Fruit fly (Drosophila melanogaster) whole organism, embryonic: Measurements from ENCODE around the gene GluRIIE.

Source experiments
- B-H2 ChIP-seq: fragments of 200-800 bp; sonication (Bioruptor generic); optimal IDR thresholded peaks from 2 replicates; lab custom pipeline; 2018; ENCODE audit warnings: missing biosample characterization, mild to moderate bottlenecking, missing genetic modification characterization
- Bteb2 ChIP-seq: fragments of 200-800 bp; sonication (Bioruptor generic); optimal IDR thresholded peaks from 2 replicates; lab custom pipeline; 2016; ENCODE audit warnings: missing biosample characterization, missing genetic modification characterization
- CG10209 ChIP-seq: fragments of 200-800 bp; sonication (Bioruptor generic); optimal IDR thresholded peaks from 3 replicates; lab custom pipeline; 2017; ENCODE audit warnings: missing biosample characterization, mild to moderate bottlenecking, missing genetic modification characterization, missing genetic modification reagents
- CG11085 ChIP-seq: fragments of 200-800 bp; sonication (Bioruptor generic); IDR thresholded peaks from 2 replicates; pipeline ENCODE4 v1.3.6; 2022; ENCODE audit warnings: missing biosample characterization, missing genetic modification characterization
- CG14441 ChIP-seq: fragments of 200-800 bp; sonication (Bioruptor generic); IDR thresholded peaks from 2 replicates; pipeline ENCODE4 v1.3.6; 2022; ENCODE audit warnings: missing biosample characterization, missing genetic modification characterization
- CG15073 ChIP-seq: fragments of 200-800 bp; sonication (Bioruptor generic); optimal IDR thresholded peaks from 2 replicates; lab custom pipeline; 2016; ENCODE audit warnings: missing biosample characterization, missing genetic modification characterization
- CG15269 ChIP-seq: fragments of 200-800 bp; sonication (Bioruptor generic); optimal IDR thresholded peaks from 2 replicates; lab custom pipeline; 2018; ENCODE audit warnings: missing biosample characterization, mild to moderate bottlenecking, missing genetic modification characterization, moderate library complexity
- CG1603 ChIP-seq: fragments of 200-800 bp; sonication (Bioruptor generic); optimal IDR thresholded peaks from 2 replicates; lab custom pipeline; 2019; ENCODE audit warnings: missing biosample characterization, mild to moderate bottlenecking, missing genetic modification characterization, moderate library complexity
- CG1647 ChIP-seq: fragments of 200-800 bp; sonication (Bioruptor generic); optimal IDR thresholded peaks from 3 replicates; lab custom pipeline; 2016; ENCODE audit warnings: missing biosample characterization, missing genetic modification characterization
- CG16779 ChIP-seq: fragments of 200-800 bp; sonication (Bioruptor generic); IDR thresholded peaks from 2 replicates; pipeline ENCODE4 v1.3.6; 2022; ENCODE audit warnings: missing biosample characterization, missing genetic modification characterization
- CG16813 ChIP-seq: fragments of 200-800 bp; sonication (Bioruptor generic); IDR thresholded peaks from 3 replicates; pipeline ENCODE4 v1.3.6; 2022; ENCODE audit warnings: missing biosample characterization, missing genetic modification characterization; ENCODE audit not compliant: partially characterized antibody
- CG18599 ChIP-seq: fragments of 200-800 bp; sonication (Bioruptor generic); optimal IDR thresholded peaks from 3 replicates; lab custom pipeline; 2017; ENCODE audit warnings: missing biosample characterization, missing genetic modification characterization, mild to moderate bottlenecking, moderate library complexity, missing genetic modification reagents
- CG31388 ChIP-seq: fragments of 200-800 bp; sonication (Bioruptor generic); optimal IDR thresholded peaks from 2 replicates; lab custom pipeline; 2016; ENCODE audit warnings: missing biosample characterization, missing genetic modification characterization
- CG3163 ChIP-seq: fragments of 200-800 bp; sonication (Bioruptor generic); optimal IDR thresholded peaks from 3 replicates; lab custom pipeline; 2016; ENCODE audit warnings: missing biosample characterization, missing genetic modification characterization
- CG32772 ChIP-seq: fragments of 200-800 bp; sonication (Bioruptor generic); IDR thresholded peaks from 2 replicates; pipeline ENCODE4 v1.3.6; 2022; ENCODE audit warnings: missing biosample characterization, missing genetic modification characterization
- CG3407 ChIP-seq: fragments of 200-800 bp; sonication (Bioruptor generic); optimal IDR thresholded peaks from 2 replicates; lab custom pipeline; 2018; ENCODE audit warnings: missing biosample characterization, mild to moderate bottlenecking, missing genetic modification characterization
- CG4854 ChIP-seq: fragments of 200-800 bp; sonication (Bioruptor generic); optimal IDR thresholded peaks from 2 replicates; lab custom pipeline; 2016; ENCODE audit warnings: missing biosample characterization, missing genetic modification characterization, inconsistent platforms
- CG5953 ChIP-seq: fragments of 200-800 bp; sonication (Bioruptor generic); IDR thresholded peaks from 2 replicates; pipeline ENCODE4 v1.3.6; 2022; ENCODE audit warnings: missing biosample characterization, missing genetic modification characterization
- CG6689 ChIP-seq: fragments of 200-800 bp; sonication (Bioruptor generic); IDR thresholded peaks from 2 replicates; pipeline ENCODE4 v1.3.6; 2022; ENCODE audit warnings: missing biosample characterization, missing genetic modification characterization
- CG7556 ChIP-seq: fragments of 200-800 bp; sonication (Bioruptor generic); optimal IDR thresholded peaks from 2 replicates; lab custom pipeline; 2017; ENCODE audit warnings: missing biosample characterization, mild to moderate bottlenecking, missing genetic modification characterization
- CG7786 ChIP-seq: fragments of 200-800 bp; sonication (Bioruptor generic); optimal IDR thresholded peaks from 2 replicates; lab custom pipeline; 2016; ENCODE audit warnings: missing biosample characterization, missing genetic modification characterization
- CG8281 ChIP-seq: fragments of 200-800 bp; sonication (Bioruptor generic); optimal IDR thresholded peaks from 2 replicates; lab custom pipeline; 2018; ENCODE audit warnings: missing biosample characterization, mild to moderate bottlenecking, missing genetic modification characterization, moderate library complexity
- Dp ChIP-seq: fragments of 200-800 bp; sonication (Bioruptor generic); optimal IDR thresholded peaks from 2 replicates; lab custom pipeline; 2018; ENCODE audit warnings: missing biosample characterization, mild to moderate bottlenecking, missing genetic modification characterization, moderate library complexity
- Hey ChIP-seq: fragments of 200-800 bp; sonication (Bioruptor generic); optimal IDR thresholded peaks from 3 replicates; lab custom pipeline; 2018; ENCODE audit warnings: missing biosample characterization, mild to moderate bottlenecking, missing genetic modification characterization
- HmgD ChIP-seq: fragments of 200-800 bp; sonication (Bioruptor generic); optimal IDR thresholded peaks from 3 replicates; lab custom pipeline; 2016; ENCODE audit warnings: missing biosample characterization, missing genetic modification characterization
- HmgZ ChIP-seq: fragments of 200-800 bp; sonication (Bioruptor generic); optimal IDR thresholded peaks from 2 replicates; lab custom pipeline; 2018; ENCODE audit warnings: missing biosample characterization, mild to moderate bottlenecking, missing genetic modification characterization
- Hmr ChIP-seq: fragments of 200-800 bp; sonication (Bioruptor generic); optimal IDR thresholded peaks from 3 replicates; lab custom pipeline; 2017; ENCODE audit warnings: mild to moderate bottlenecking, missing biosample characterization, missing genetic modification reagents, missing genetic modification characterization
- Mes4 ChIP-seq: fragments of 200-800 bp; sonication (Bioruptor generic); optimal IDR thresholded peaks from 2 replicates; lab custom pipeline; 2016; ENCODE audit warnings: missing biosample characterization, missing genetic modification characterization
- Myb ChIP-seq: fragments of 200-800 bp; sonication (Bioruptor generic); optimal IDR thresholded peaks from 2 replicates; lab custom pipeline; 2016; ENCODE audit warnings: missing biosample characterization, missing genetic modification characterization
- Nf-YA ChIP-seq: fragments of 200-800 bp; sonication (Bioruptor generic); IDR thresholded peaks from 2 replicates; pipeline ENCODE4 v1.3.6; 2022; ENCODE audit warnings: missing biosample characterization, missing genetic modification characterization
- Sin3A ChIP-seq: fragments of >200 bp; optimal IDR thresholded peaks from 2 replicates; lab custom pipeline; 2018
- TFAM ChIP-seq: fragments of 200-800 bp; sonication (Bioruptor generic); optimal IDR thresholded peaks from 2 replicates; lab custom pipeline; 2017; ENCODE audit warnings: missing biosample characterization, missing genetic modification characterization, inconsistent platforms
- Xbp1 ChIP-seq: fragments of 200-800 bp; sonication (Bioruptor generic); optimal IDR thresholded peaks from 3 replicates; lab custom pipeline; 2016; ENCODE audit warnings: missing biosample characterization, mild to moderate bottlenecking, missing genetic modification characterization
- YL-1 ChIP-seq: fragments of 200-800 bp; sonication (Bioruptor generic); optimal IDR thresholded peaks from 3 replicates; lab custom pipeline; 2017; ENCODE audit warnings: missing biosample characterization, mild to moderate bottlenecking, missing genetic modification characterization
- bcd ChIP-seq: fragments of 200-800 bp; sonication (Bioruptor generic); optimal IDR thresholded peaks from 2 replicates; lab custom pipeline; 2017; ENCODE audit warnings: missing biosample characterization, mild to moderate bottlenecking, missing genetic modification characterization
- corto ChIP-seq: fragments of 200-800 bp; sonication (Bioruptor generic); optimal IDR thresholded peaks from 2 replicates; lab custom pipeline; 2016; ENCODE audit warnings: missing biosample characterization, mild to moderate bottlenecking, missing genetic modification characterization, moderate library complexity
- cwo ChIP-seq: fragments of 200-800 bp; sonication (Bioruptor generic); optimal IDR thresholded peaks from 3 replicates; lab custom pipeline; 2017; ENCODE audit warnings: missing biosample characterization, missing genetic modification characterization, mild to moderate bottlenecking, moderate library complexity, missing genetic modification reagents
- gcm2 ChIP-seq: fragments of 200-800 bp; sonication (Bioruptor generic); optimal IDR thresholded peaks from 2 replicates; lab custom pipeline; 2016; ENCODE audit warnings: missing biosample characterization, missing genetic modification characterization
- grn ChIP-seq: fragments of 200-800 bp; sonication (Bioruptor generic); optimal IDR thresholded peaks from 3 replicates; lab custom pipeline; 2017; ENCODE audit warnings: missing biosample characterization, missing genetic modification characterization
- gsb ChIP-seq: fragments of 200-800 bp; sonication (Bioruptor generic); IDR thresholded peaks from 2 replicates; pipeline ENCODE4 v1.3.6; 2022; ENCODE audit warnings: missing biosample characterization, missing genetic modification characterization
- inv ChIP-seq: fragments of 200-800 bp; sonication (Bioruptor generic); IDR thresholded peaks from 2 replicates; pipeline ENCODE4 v1.3.6; 2022; ENCODE audit warnings: missing biosample characterization, missing genetic modification characterization; ENCODE audit not compliant: partially characterized antibody
- jigr1 ChIP-seq: fragments of 200-800 bp; sonication (Bioruptor generic); IDR thresholded peaks from 3 replicates; pipeline ENCODE4 v1.3.6; 2022; ENCODE audit warnings: missing biosample characterization, missing genetic modification characterization
- klu ChIP-seq: fragments of 200-800 bp; sonication (Bioruptor generic); IDR thresholded peaks from 2 replicates; pipeline ENCODE4 v1.3.6; 2022; ENCODE audit warnings: missing biosample characterization, missing genetic modification characterization
- nerfin-2 ChIP-seq: fragments of 200-800 bp; sonication (Bioruptor generic); IDR thresholded peaks from 2 replicates; pipeline ENCODE4 v1.3.6; 2022; ENCODE audit warnings: missing biosample characterization, missing genetic modification characterization; ENCODE audit not compliant: partially characterized antibody
- nmo ChIP-seq: fragments of 200-800 bp; sonication (Bioruptor generic); optimal IDR thresholded peaks from 2 replicates; lab custom pipeline; 2018; ENCODE audit warnings: missing biosample characterization, mild to moderate bottlenecking, missing genetic modification characterization, moderate library complexity
- nom ChIP-seq: fragments of 200-800 bp; sonication (Bioruptor generic); optimal IDR thresholded peaks from 2 replicates; lab custom pipeline; 2017; ENCODE audit warnings: missing biosample characterization, missing genetic modification characterization, mild to moderate bottlenecking, moderate library complexity, missing genetic modification reagents
- row ChIP-seq: fragments of 200-800 bp; sonication (Bioruptor generic); IDR thresholded peaks from 3 replicates; pipeline ENCODE4 v1.3.6; 2022; ENCODE audit warnings: missing biosample characterization, missing genetic modification characterization
- sens ChIP-seq: fragments of 200-800 bp; sonication (Bioruptor generic); peaks from one replicate; lab custom pipeline; 2016; ENCODE audit warnings: missing biosample characterization, missing genetic modification characterization
- shn ChIP-seq: fragments of 200-800 bp; sonication (Bioruptor generic); optimal IDR thresholded peaks from 3 replicates; lab custom pipeline; 2016; ENCODE audit warnings: missing biosample characterization, missing genetic modification characterization
- unpg ChIP-seq: fragments of 200-800 bp; sonication (Bioruptor generic); optimal IDR thresholded peaks from 3 replicates; lab custom pipeline; 2018; ENCODE audit warnings: missing biosample characterization, mild to moderate bottlenecking, missing genetic modification characterization, moderate library complexity
- zf30C ChIP-seq: fragments of 200-800 bp; sonication (Bioruptor generic); optimal IDR thresholded peaks from 3 replicates; lab custom pipeline; 2018; ENCODE audit warnings: missing biosample characterization, mild to moderate bottlenecking, missing genetic modification characterization

The GluRIIE gene

dm6 chr3R:20633984-20634446 is 14.5 kb downstream of the GluRIIE start (continued):
- TF ChIP-seq Xbp1 (GFP tag; lab: Kevin White, UChicago) = peak; percentile 84
- TF ChIP-seq CG3163 (GFP tag; lab: Kevin White, UChicago) = peak; percentile 21
- TF ChIP-seq B-H2 (GFP tag; lab: Kevin White, UChicago) = no peak
- peak; percentile 20 for TF ChIP-seq CG7556 (GFP tag; lab: Kevin White, UChicago)
- no peak for TF ChIP-seq CG5953 (GFP tag; lab: Robert Waterston, UW)
- no peak for TF ChIP-seq Hmr (GFP tag; lab: Kevin White, UChicago)
- no peak for TF ChIP-seq CG18599 (GFP tag; lab: Kevin White, UChicago)
- no peak for TF ChIP-seq CG16813 (GFP tag; lab: Robert Waterston, UW)
- TF ChIP-seq Dp (GFP tag; lab: Kevin White, UChicago) = no peak
- TF ChIP-seq bcd (GFP tag; lab: Kevin White, UChicago) = no peak
- TF ChIP-seq gcm2 (GFP tag; lab: Kevin White, UChicago) = no peak
- no peak for TF ChIP-seq TFAM (GFP tag; lab: Kevin White, UChicago)
- TF ChIP-seq row = peak; percentile 99
- peak; percentile 64 for TF ChIP-seq Bteb2 (GFP tag; lab: Kevin White, UChicago)
- TF ChIP-seq HmgD (GFP tag; lab: Kevin White, UChicago) = no peak
- TF ChIP-seq Myb (GFP tag; lab: Kevin White, UChicago) = no peak
- no peak for TF ChIP-seq CG31388 (GFP tag; lab: Kevin White, UChicago)
- peak; percentile 46; the same call in 1 of the 2 replicates for TF ChIP-seq CG11085 (GFP tag; lab: Robert Waterston, UW)
- TF ChIP-seq CG6689 (GFP tag; lab: Robert Waterston, UW) = peak; percentile 59; the same call in 1 of the 2 replicates
- TF ChIP-seq Nf-YA (GFP tag; lab: Robert Waterston, UW) = 0 out of 2 replicates have a peak, but pooled peaks have one; percentile 11
- TF ChIP-seq CG16779 (GFP tag; lab: Robert Waterston, UW) = no peak
- 0 out of 2 replicates have a peak, but pooled peaks have one; percentile 33 for TF ChIP-seq gsb (GFP tag; lab: Robert Waterston, UW)
- no peak for TF ChIP-seq CG1647 (GFP tag; lab: Kevin White, UChicago)
- no peak for TF ChIP-seq CG8281 (tag; lab: Kevin White, UChicago)
- no peak for TF ChIP-seq CG10209 (GFP tag; lab: Kevin White, UChicago)
- TF ChIP-seq klu (GFP tag; lab: Robert Waterston, UW) = peak; percentile 48; the same call in 1 of the 2 replicates
- no peak for TF ChIP-seq unpg
- TF ChIP-seq CG3407 = no peak
- no peak for TF ChIP-seq zf30C (GFP tag; lab: Kevin White, UChicago)
- peak; percentile 80 for TF ChIP-seq HmgZ (tag; lab: Kevin White, UChicago)
- no peak for TF ChIP-seq nerfin-2
- TF ChIP-seq inv = no peak
- TF ChIP-seq CG15073 (GFP tag; lab: Kevin White, UChicago) = no peak
- no peak for TF ChIP-seq nmo
- peak; percentile 61 for TF ChIP-seq CG32772 (GFP tag; lab: Robert Waterston, UW)
- no peak for TF ChIP-seq Hey (tag; lab: Kevin White, UChicago)
- no peak for TF ChIP-seq CG1603 (tag; lab: Kevin White, UChicago)
- peak; percentile 16 for TF ChIP-seq CG4854 (GFP tag; lab: Kevin White, UChicago)
- peak; percentile 79 for TF ChIP-seq CG7786 (GFP tag; lab: Kevin White, UChicago)
- TF ChIP-seq nom = no peak
- no peak for TF ChIP-seq jigr1 (GFP tag; lab: Robert Waterston, UW)
- TF ChIP-seq CG15269 (tag; lab: Kevin White, UChicago) = no peak
- TF ChIP-seq corto = no peak
- no peak for TF ChIP-seq cwo (GFP tag; lab: Kevin White, UChicago)
- peak; percentile 75 for TF ChIP-seq shn
- TF ChIP-seq grn = no peak
- no peak for TF ChIP-seq Sin3A (lab: Kevin White, UChicago)
- peak; percentile 71 for TF ChIP-seq Mes4 (GFP tag; lab: Kevin White, UChicago)
- TF ChIP-seq YL-1 (GFP tag; lab: Kevin White, UChicago) = peak; percentile 64
- peak; percentile 71 for TF ChIP-seq CG14441 (GFP tag; lab: Robert Waterston, UW)
- peak; percentile 91 for TF ChIP-seq sens (GFP tag; lab: Kevin White, UChicago)
